Worm (Caenorhabditis elegans) whole organism, early embryonic: ENCODE measurements around the gene Y46E12A.3.

Source experiments
- B0310.2 ChIP-seq: sonication (generic microtip); optimal IDR thresholded peaks from 2 replicates; lab custom pipeline; 2016; ENCODE audit warnings: mild to moderate bottlenecking, missing genetic modification characterization, missing compliant biosample characterization
- F13C5.2 ChIP-seq: sonication (generic microtip); optimal IDR thresholded peaks from 2 replicates; lab custom pipeline; 2017; ENCODE audit warnings: mild to moderate bottlenecking, missing genetic modification characterization, inconsistent platforms, missing compliant biosample characterization
- aly-1 ChIP-seq: sonication (generic microtip); optimal IDR thresholded peaks from 2 replicates; lab custom pipeline; 2016; ENCODE audit warnings: missing genetic modification characterization, missing compliant biosample characterization
- ama-1 ChIP-seq: fragments of 150-350 bp; optimal IDR thresholded peaks from 2 replicates; lab custom pipeline; 2014
- ceh-13 ChIP-seq: fragments of 200-800 bp; sonication (Bioruptor generic); optimal IDR thresholded peaks from 2 replicates; lab custom pipeline; 2018; ENCODE audit warnings: mild to moderate bottlenecking, missing genetic modification characterization, missing compliant biosample characterization
- ceh-36 ChIP-seq: sonication (generic microtip); optimal IDR thresholded peaks from 2 replicates; lab custom pipeline; 2016; ENCODE audit warnings: missing genetic modification characterization, inconsistent platforms, missing compliant biosample characterization
- ets-7 ChIP-seq: sonication (generic microtip); optimal IDR thresholded peaks from 2 replicates; lab custom pipeline; 2016; ENCODE audit warnings: missing genotype, missing genetic modification characterization, missing compliant biosample characterization
- flt-1 ChIP-seq: fragments of 200-800 bp; sonication (Bioruptor generic); IDR thresholded peaks from 2 replicates; pipeline ENCODE4 v1.3.6; 2022; ENCODE audit warnings: missing genetic modification characterization, missing compliant biosample characterization
- hmbx-1 ChIP-seq: sonication (generic microtip); optimal IDR thresholded peaks from 2 replicates; lab custom pipeline; 2016; ENCODE audit warnings: mild to moderate bottlenecking, missing genetic modification characterization, missing compliant biosample characterization
- hmg-4 ChIP-seq: fragments of 200-800 bp; sonication (Bioruptor generic); optimal IDR thresholded peaks from 2 replicates; lab custom pipeline; 2018; ENCODE audit warnings: mild to moderate bottlenecking, missing genetic modification characterization, missing compliant biosample characterization
- hnd-1 ChIP-seq: sonication (generic microtip); optimal IDR thresholded peaks from 2 replicates; lab custom pipeline; 2016; ENCODE audit warnings: missing genetic modification characterization, missing compliant biosample characterization
- pes-1 ChIP-seq: fragments of 200-800 bp; sonication (Bioruptor generic); IDR thresholded peaks from 2 replicates; pipeline ENCODE4 v1.3.6; 2022; ENCODE audit warnings: missing genetic modification reagents, missing genetic modification characterization, missing compliant biosample characterization
- scrt-1 ChIP-seq: fragments of 200-800 bp; sonication (Bioruptor generic); IDR thresholded peaks from 2 replicates; pipeline ENCODE4 v1.3.6; 2022; ENCODE audit warnings: missing genetic modification characterization, missing compliant biosample characterization
- sea-1 ChIP-seq: fragments of 200-800 bp; sonication (Bioruptor generic); conservative IDR thresholded peaks from 2 replicates; pipeline ENCODE4 v1.3.6; 2022; ENCODE audit warnings: missing genetic modification characterization, missing compliant biosample characterization
- tbx-11 ChIP-seq: fragments of 200-800 bp; sonication (Bioruptor generic); IDR thresholded peaks from 2 replicates; pipeline ENCODE4 v1.3.6; 2022; ENCODE audit warnings: missing genetic modification characterization, missing compliant biosample characterization
- tbx-37 ChIP-seq: fragments of 200-800 bp; sonication (Bioruptor generic); conservative IDR thresholded peaks from 2 replicates; pipeline ENCODE4 v1.3.6; 2022; ENCODE audit warnings: missing genetic modification reagents, missing genetic modification characterization, missing compliant biosample characterization
- tra-4 ChIP-seq: sonication (generic microtip); optimal IDR thresholded peaks from 2 replicates; lab custom pipeline; 2017; ENCODE audit warnings: missing genetic modification characterization, missing compliant biosample characterization

Gene Y46E12A.3

DNA sequence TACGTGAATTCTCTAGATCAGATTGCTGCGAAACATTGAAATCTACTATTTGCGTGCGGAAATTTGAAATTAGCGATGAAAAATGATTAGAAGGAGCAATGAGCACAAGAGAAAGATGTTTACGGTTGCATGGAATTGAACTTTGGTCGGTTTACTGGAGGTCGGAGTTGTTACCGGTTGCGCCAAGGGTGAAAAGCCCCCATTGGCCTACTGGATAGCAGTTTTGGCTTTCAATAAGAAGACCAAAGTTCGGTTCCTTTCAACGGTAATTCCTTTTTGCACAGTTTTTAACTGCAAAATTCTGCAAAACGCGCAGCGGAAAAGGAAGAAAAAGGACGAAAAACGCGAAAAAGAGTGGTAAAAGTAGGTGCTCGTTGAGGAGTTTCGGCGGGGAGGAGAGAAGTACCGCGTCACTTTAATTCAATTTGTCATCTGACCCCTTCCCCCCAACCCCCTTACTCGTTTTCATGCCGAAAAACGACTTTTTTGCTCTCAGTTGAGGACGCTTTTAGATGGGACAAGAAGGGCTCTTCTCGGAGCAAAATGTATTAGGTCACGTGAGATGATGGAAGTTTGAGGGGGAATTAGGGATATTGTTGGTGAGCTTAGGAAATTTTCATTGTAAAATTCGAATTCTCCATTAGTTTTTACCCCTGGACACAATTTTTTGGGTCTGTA lies 9.2 kb downstream of the Y46E12A.3 start:
- TF ChIP-seq F13C5.2 (tag; lab: Kevin White, UChicago) (no peak), ceh-13 (GFP tag; lab: Kevin White, UChicago) (no peak), flt-1 (GFP tag; lab: Robert Waterston, UW) (no peak), sea-1 (no peak), B0310.2 (tag; lab: Kevin White, UChicago) (no peak), ama-1 (lab: Kevin White, UChicago) (no peak), aly-1 (no peak), tbx-37 (no peak), tbx-11 (GFP tag; lab: Robert Waterston, UW) (no peak), ets-7 (tag; lab: Kevin White, UChicago) (no peak), scrt-1 (GFP tag; lab: Robert Waterston, UW) (no peak), hmbx-1 (no peak), pes-1 (GFP tag; lab: Robert Waterston, UW) (no peak)

DNA sequence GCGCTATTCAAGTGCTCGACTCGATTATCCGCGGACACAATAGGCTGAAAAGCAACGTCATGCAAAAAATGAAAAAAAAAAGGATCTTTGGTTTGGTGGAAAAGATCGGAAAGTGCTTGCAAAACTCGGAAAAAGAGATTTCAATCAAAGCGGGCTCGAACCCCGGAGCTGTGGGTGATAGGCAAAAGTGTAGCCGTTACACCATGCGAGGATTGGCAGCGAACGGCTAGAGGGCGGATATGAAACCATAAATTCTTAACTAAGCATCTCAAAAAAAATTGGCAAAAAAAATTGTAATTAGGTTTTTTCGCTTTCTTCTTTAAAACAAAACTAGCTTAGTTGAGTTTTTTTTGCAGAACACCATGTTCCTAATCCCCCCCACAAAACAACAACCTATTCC lies 10.3 kb downstream of the Y46E12A.3 start:
- TF ChIP-seq F13C5.2 (tag; lab: Kevin White, UChicago) (no peak), flt-1 (GFP tag; lab: Robert Waterston, UW) (no peak), ceh-13 (GFP tag; lab: Kevin White, UChicago) (no peak), ceh-36 (tag; lab: Kevin White, UChicago) (no peak), B0310.2 (tag; lab: Kevin White, UChicago) (no peak), aly-1 (no peak), pes-1 (GFP tag; lab: Robert Waterston, UW) (no peak), tbx-11 (GFP tag; lab: Robert Waterston, UW) (no peak), tbx-37 (no peak), tra-4 (tag; lab: Kevin White, UChicago) (no peak), hnd-1 (tag; lab: Kevin White, UChicago) (no peak), hmbx-1 (no peak), scrt-1 (GFP tag; lab: Robert Waterston, UW) (no peak), ets-7 (tag; lab: Kevin White, UChicago) (no peak), hmg-4 (GFP tag; lab: Kevin White, UChicago) (no peak), sea-1 (no peak)

DNA sequence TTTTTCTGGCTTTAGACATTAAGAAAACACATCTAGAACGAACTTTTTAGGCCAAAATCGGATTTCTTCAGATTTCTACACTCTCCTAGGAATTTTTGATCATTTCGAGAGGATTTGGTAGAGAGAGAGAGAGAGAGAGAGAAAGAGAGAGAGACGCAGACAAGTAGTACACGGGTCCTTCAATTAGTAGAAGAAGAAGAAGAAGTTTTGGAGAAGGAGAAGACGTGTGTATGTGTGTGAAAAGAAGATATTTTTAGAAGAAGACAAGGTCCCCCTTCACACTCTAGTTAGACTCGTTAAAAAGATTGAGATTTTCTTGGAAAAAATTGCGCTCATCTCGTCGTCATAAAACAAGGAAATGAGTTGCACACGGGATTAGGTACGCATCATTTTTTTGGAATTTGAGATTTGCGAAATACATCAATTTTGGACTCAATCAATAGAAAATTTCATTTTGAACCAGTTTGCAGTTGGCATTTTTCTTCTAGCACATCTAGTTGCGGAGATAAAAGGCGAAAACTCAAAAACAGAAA lies 11.2 kb downstream of the Y46E12A.3 start:
- TF ChIP-seq aly-1 (no peak), B0310.2 (tag; lab: Kevin White, UChicago) (no peak), hmbx-1 (no peak), tbx-11 (GFP tag; lab: Robert Waterston, UW) (no peak), ceh-36 (tag; lab: Kevin White, UChicago) (no peak), pes-1 (GFP tag; lab: Robert Waterston, UW) (no peak), flt-1 (GFP tag; lab: Robert Waterston, UW) (no peak), ceh-13 (GFP tag; lab: Kevin White, UChicago) (no peak), tra-4 (tag; lab: Kevin White, UChicago) (no peak), F13C5.2 (tag; lab: Kevin White, UChicago) (no peak), sea-1 (no peak), ama-1 (lab: Kevin White, UChicago) (no peak), tbx-37 (no peak), hnd-1 (tag; lab: Kevin White, UChicago) (no peak), hmg-4 (GFP tag; lab: Kevin White, UChicago) (no peak), ets-7 (tag; lab: Kevin White, UChicago) (no peak), scrt-1 (GFP tag; lab: Robert Waterston, UW) (no peak)

DNA sequence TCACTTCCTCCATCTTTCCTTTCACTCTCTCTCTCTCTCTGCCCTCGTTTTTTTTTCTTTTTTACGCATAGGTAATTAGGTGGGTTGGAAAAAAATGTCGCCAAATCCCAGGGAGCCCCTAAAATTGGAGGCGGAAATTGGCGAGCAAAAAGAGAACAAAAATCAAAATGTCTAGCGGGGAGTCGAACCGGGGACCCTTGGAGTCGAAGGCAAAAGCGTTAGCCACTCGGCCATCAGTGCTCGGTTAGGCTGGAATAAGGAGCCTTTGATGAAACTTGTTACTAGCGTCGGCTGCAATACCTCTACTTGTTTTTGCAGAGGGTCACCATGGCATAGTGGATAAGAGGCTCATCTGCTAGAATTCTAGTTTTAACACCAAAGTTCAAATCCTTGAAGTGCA lies 11.7 kb downstream of the Y46E12A.3 start:
- TF ChIP-seq hnd-1 (tag; lab: Kevin White, UChicago) (no peak), ceh-36 (tag; lab: Kevin White, UChicago) (no peak), aly-1 (no peak), tra-4 (tag; lab: Kevin White, UChicago) (no peak), B0310.2 (tag; lab: Kevin White, UChicago) (no peak), tbx-37 (no peak), sea-1 (no peak), F13C5.2 (tag; lab: Kevin White, UChicago) (no peak), ceh-13 (GFP tag; lab: Kevin White, UChicago) (no peak), hmbx-1 (no peak), flt-1 (GFP tag; lab: Robert Waterston, UW) (no peak)

DNA sequence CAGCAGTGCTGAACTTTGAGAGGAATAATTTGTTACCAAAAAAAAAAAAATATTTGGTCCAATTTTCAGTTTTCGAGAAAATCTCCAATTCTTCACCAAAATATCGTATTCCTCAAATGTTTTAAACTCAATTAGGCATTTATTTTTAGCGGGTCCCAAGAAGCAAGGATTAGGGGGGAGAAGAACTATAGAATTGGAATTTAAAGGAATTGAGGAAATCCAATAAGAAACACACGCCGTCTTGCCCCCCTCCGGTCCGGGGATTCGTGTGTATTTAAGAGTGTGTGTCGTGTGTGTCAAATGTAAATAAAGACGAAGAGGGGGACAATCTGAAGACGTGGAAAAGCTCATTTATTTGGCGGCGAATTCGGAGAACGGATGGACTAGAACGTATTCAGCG lies 21.3 kb downstream of the Y46E12A.3 start:
- no peak for TF ChIP-seq tbx-37

DNA sequence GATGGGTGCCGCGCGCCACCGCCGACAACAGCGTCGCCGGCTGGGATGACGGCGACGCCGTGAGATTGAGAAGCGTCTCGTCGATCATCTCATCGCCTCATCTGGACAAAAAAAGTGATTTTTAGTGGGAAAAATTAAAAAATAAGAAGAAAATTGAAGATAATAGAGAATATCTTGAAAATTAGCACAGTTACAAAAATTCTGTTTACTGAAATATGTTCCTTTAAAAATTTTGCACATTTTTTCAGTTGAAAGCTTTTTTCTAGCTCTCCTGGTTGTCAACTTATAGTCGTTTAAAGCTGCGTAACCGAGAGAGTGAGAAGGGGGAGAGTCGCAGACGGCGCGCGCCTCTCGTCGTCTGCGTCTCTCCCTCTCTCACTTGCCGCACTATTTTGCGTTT lies 21.7 kb downstream of the Y46E12A.3 start, which contains the start of gene ser-4:
Gene ser-4, minus strand, starts transcription at position 101 of the 400 bp plus-strand sequence.
- TF ChIP-seq B0310.2 (tag; lab: Kevin White, UChicago) = no peak
- no peak for TF ChIP-seq ets-7 (tag; lab: Kevin White, UChicago)
- no peak for TF ChIP-seq ceh-36 (tag; lab: Kevin White, UChicago)
- TF ChIP-seq F13C5.2 (tag; lab: Kevin White, UChicago) = no peak
- TF ChIP-seq tra-4 (tag; lab: Kevin White, UChicago) = no peak
- TF ChIP-seq hmg-4 (GFP tag; lab: Kevin White, UChicago) = no peak
- TF ChIP-seq scrt-1 (GFP tag; lab: Robert Waterston, UW) = no peak
- no peak for TF ChIP-seq tbx-37
- TF ChIP-seq aly-1 = no peak
- TF ChIP-seq flt-1 (GFP tag; lab: Robert Waterston, UW) = no peak
- no peak for TF ChIP-seq hnd-1 (tag; lab: Kevin White, UChicago)
- no peak for TF ChIP-seq pes-1 (GFP tag; lab: Robert Waterston, UW)
- TF ChIP-seq tbx-11 (GFP tag; lab: Robert Waterston, UW) = no peak
- TF ChIP-seq ceh-13 (GFP tag; lab: Kevin White, UChicago) = no peak
- no peak for TF ChIP-seq sea-1
- TF ChIP-seq hmbx-1 = no peak

DNA sequence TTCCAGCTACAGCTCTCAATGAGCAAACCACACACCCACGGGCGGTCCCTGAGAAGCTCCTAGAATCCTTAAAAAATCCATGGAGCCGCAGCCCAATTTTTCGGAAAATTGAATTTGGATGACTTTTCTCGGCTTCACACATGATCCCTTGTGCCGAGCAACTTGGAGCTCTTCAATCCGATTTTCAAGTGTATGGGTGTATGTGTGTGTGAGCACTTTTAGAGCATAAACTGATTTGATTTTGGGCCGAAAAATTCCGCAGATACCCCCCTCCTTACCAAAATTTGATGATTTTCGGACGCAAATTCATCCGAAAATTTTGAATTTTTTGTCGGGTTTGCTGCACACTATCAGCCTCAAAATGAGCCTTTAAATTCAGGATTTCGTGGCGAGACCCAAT lies 22.9 kb downstream of the Y46E12A.3 start:
- TF ChIP-seq B0310.2 (tag; lab: Kevin White, UChicago) (no peak), scrt-1 (GFP tag; lab: Robert Waterston, UW) (no peak), ceh-13 (GFP tag; lab: Kevin White, UChicago) (no peak), hmbx-1 (no peak), sea-1 (no peak), ceh-36 (tag; lab: Kevin White, UChicago) (no peak), tbx-37 (no peak), hmg-4 (GFP tag; lab: Kevin White, UChicago) (no peak)
